Fruit fly (Drosophila melanogaster) whole organism, embryonic: ENCODE data around the gene Atg5.

Source experiments
- Asciz ChIP-seq: fragments of 200-800 bp; sonication (Bioruptor generic); optimal IDR thresholded peaks from 2 replicates; lab custom pipeline; 2017; ENCODE audit warnings: missing biosample characterization, mild to moderate bottlenecking, missing genetic modification characterization, missing genetic modification reagents
- Atf6 ChIP-seq: fragments of 200-800 bp; sonication (Bioruptor generic); IDR thresholded peaks from 2 replicates; pipeline ENCODE4 v1.3.6; 2022; ENCODE audit warnings: missing biosample characterization, missing genetic modification characterization
- CG10147 ChIP-seq: fragments of 200-800 bp; sonication (Bioruptor generic); optimal IDR thresholded peaks from 2 replicates; lab custom pipeline; 2019; ENCODE audit warnings: missing biosample characterization, mild to moderate bottlenecking, missing genetic modification characterization, moderate library complexity
- CG1024 ChIP-seq: fragments of 200-800 bp; sonication (Bioruptor generic); IDR thresholded peaks from 2 replicates; pipeline ENCODE4 v1.3.6; 2022; ENCODE audit warnings: missing biosample characterization, missing genetic modification characterization
- CG10321 ChIP-seq: fragments of 200-800 bp; sonication (Bioruptor generic); IDR thresholded peaks from 2 replicates; pipeline ENCODE4 v1.3.6; 2022; ENCODE audit warnings: missing biosample characterization, missing genetic modification characterization
- CG11398 ChIP-seq: fragments of 200-800 bp; sonication (Bioruptor generic); optimal IDR thresholded peaks from 2 replicates; lab custom pipeline; 2016; ENCODE audit warnings: missing biosample characterization, missing genetic modification characterization
- CG11560 ChIP-seq: fragments of 200-800 bp; sonication (Bioruptor generic); IDR thresholded peaks from 3 replicates; pipeline ENCODE4 v1.3.6; 2022; ENCODE audit warnings: missing biosample characterization, missing genetic modification characterization
- CG12744 ChIP-seq: fragments of 200-800 bp; sonication (Bioruptor generic); optimal IDR thresholded peaks from 2 replicates; lab custom pipeline; 2016; ENCODE audit warnings: missing biosample characterization, missing genetic modification characterization
- CG13296 ChIP-seq: fragments of 200-800 bp; sonication (Bioruptor generic); optimal IDR thresholded peaks from 3 replicates; lab custom pipeline; 2018; ENCODE audit warnings: missing biosample characterization, mild to moderate bottlenecking, missing genetic modification characterization
- CG15269 ChIP-seq: fragments of 200-800 bp; sonication (Bioruptor generic); optimal IDR thresholded peaks from 2 replicates; lab custom pipeline; 2018; ENCODE audit warnings: missing biosample characterization, mild to moderate bottlenecking, missing genetic modification characterization, moderate library complexity
- CG16779 ChIP-seq: fragments of 200-800 bp; sonication (Bioruptor generic); IDR thresholded peaks from 2 replicates; pipeline ENCODE4 v1.3.6; 2022; ENCODE audit warnings: missing biosample characterization, missing genetic modification characterization
- CG16813 ChIP-seq: fragments of 200-800 bp; sonication (Bioruptor generic); IDR thresholded peaks from 3 replicates; pipeline ENCODE4 v1.3.6; 2022; ENCODE audit warnings: missing biosample characterization, missing genetic modification characterization; ENCODE audit not compliant: partially characterized antibody
- CG31365 ChIP-seq: fragments of 200-800 bp; sonication (Bioruptor generic); optimal IDR thresholded peaks from 2 replicates; lab custom pipeline; 2018; ENCODE audit warnings: missing biosample characterization, mild to moderate bottlenecking, missing genetic modification characterization
- CG34224 ChIP-seq: fragments of 200-800 bp; sonication (Bioruptor generic); IDR thresholded peaks from 3 replicates; pipeline ENCODE4 v1.3.6; 2022; ENCODE audit warnings: missing biosample characterization, missing genetic modification characterization; ENCODE audit not compliant: partially characterized antibody
- CG34376 ChIP-seq: fragments of 200-800 bp; sonication (Bioruptor generic); optimal IDR thresholded peaks from 2 replicates; lab custom pipeline; 2018; ENCODE audit warnings: missing biosample characterization, mild to moderate bottlenecking, missing genetic modification characterization
- CG3847 ChIP-seq: fragments of 200-800 bp; sonication (Bioruptor generic); IDR thresholded peaks from 2 replicates; pipeline ENCODE4 v1.3.6; 2022; ENCODE audit warnings: missing biosample characterization, missing genetic modification characterization
- CG43689 ChIP-seq: fragments of 200-800 bp; sonication (Bioruptor generic); IDR thresholded peaks from 2 replicates; pipeline ENCODE4 v1.3.6; 2022; ENCODE audit warnings: missing biosample characterization, missing genetic modification characterization
- CG4730 ChIP-seq: fragments of 200-800 bp; sonication (Bioruptor generic); IDR thresholded peaks from 2 replicates; pipeline ENCODE4 v1.3.6; 2022; ENCODE audit warnings: missing biosample characterization, missing genetic modification characterization
- CG6854 ChIP-seq: fragments of 200-800 bp; sonication (Bioruptor generic); optimal IDR thresholded peaks from 3 replicates; lab custom pipeline; 2017; ENCODE audit warnings: missing biosample characterization, mild to moderate bottlenecking, missing genetic modification characterization
- CG7987 ChIP-seq: fragments of 200-800 bp; sonication (Bioruptor generic); optimal IDR thresholded peaks from 2 replicates; lab custom pipeline; 2018; ENCODE audit warnings: missing biosample characterization, mild to moderate bottlenecking, missing genetic modification characterization, moderate library complexity
- CG8281 ChIP-seq: fragments of 200-800 bp; sonication (Bioruptor generic); optimal IDR thresholded peaks from 2 replicates; lab custom pipeline; 2018; ENCODE audit warnings: missing biosample characterization, mild to moderate bottlenecking, missing genetic modification characterization, moderate library complexity
- CG8388 ChIP-seq: fragments of 200-800 bp; sonication (Bioruptor generic); optimal IDR thresholded peaks from 2 replicates; lab custom pipeline; 2019; ENCODE audit warnings: missing biosample characterization, mild to moderate bottlenecking, missing genetic modification characterization, moderate library complexity
- CHES-1-like ChIP-seq: fragments of 200-800 bp; sonication (Bioruptor generic); optimal IDR thresholded peaks from 2 replicates; lab custom pipeline; 2016; ENCODE audit warnings: missing biosample characterization, missing genetic modification characterization
- Camta ChIP-seq: fragments of 200-800 bp; sonication (Bioruptor generic); optimal IDR thresholded peaks from 2 replicates; lab custom pipeline; 2016; ENCODE audit warnings: missing biosample characterization, missing genetic modification characterization
- CrebB ChIP-seq: fragments of 200-800 bp; sonication (Bioruptor generic); optimal IDR thresholded peaks from 3 replicates; lab custom pipeline; 2018; ENCODE audit warnings: missing biosample characterization, mild to moderate bottlenecking, missing genetic modification characterization
- Fer1 ChIP-seq: fragments of 200-800 bp; sonication (Bioruptor generic); optimal IDR thresholded peaks from 2 replicates; lab custom pipeline; 2017; ENCODE audit warnings: missing biosample characterization, mild to moderate bottlenecking, missing genetic modification characterization
- H15 ChIP-seq: fragments of 200-800 bp; sonication (Bioruptor generic); IDR thresholded peaks from 3 replicates; pipeline ENCODE4 v1.3.6; 2022; ENCODE audit warnings: missing biosample characterization, missing genetic modification characterization
- HLH54F ChIP-seq: fragments of 200-800 bp; sonication (Bioruptor generic); optimal IDR thresholded peaks from 3 replicates; lab custom pipeline; 2016; ENCODE audit warnings: missing biosample characterization, missing genetic modification characterization
- Kr ChIP-seq: fragments of 200-800 bp; sonication (Bioruptor generic); optimal IDR thresholded peaks from 2 replicates; lab custom pipeline; 2017; ENCODE audit warnings: missing biosample characterization, mild to moderate bottlenecking, missing genetic modification characterization
- Myb ChIP-seq: fragments of 200-800 bp; sonication (Bioruptor generic); optimal IDR thresholded peaks from 2 replicates; lab custom pipeline; 2016; ENCODE audit warnings: missing biosample characterization, missing genetic modification characterization
- NC2β ChIP-seq: fragments of 200-800 bp; sonication (Bioruptor generic); optimal IDR thresholded peaks from 2 replicates; lab custom pipeline; 2016; ENCODE audit warnings: missing biosample characterization, missing genetic modification characterization
- Opbp ChIP-seq: fragments of 200-800 bp; sonication (Bioruptor generic); IDR thresholded peaks from 3 replicates; pipeline ENCODE4 v1.3.6; 2022; ENCODE audit warnings: missing biosample characterization, missing genetic modification characterization; ENCODE audit not compliant: partially characterized antibody
- Poxn ChIP-seq: fragments of 200-800 bp; sonication (Bioruptor generic); IDR thresholded peaks from 2 replicates; pipeline ENCODE4 v1.3.6; 2022; ENCODE audit warnings: missing biosample characterization, missing genetic modification characterization
- ara ChIP-seq: fragments of 200-800 bp; sonication (Bioruptor generic); IDR thresholded peaks from 2 replicates; pipeline ENCODE4 v1.3.6; 2022; ENCODE audit warnings: missing biosample characterization, missing genetic modification characterization
- ash1 ChIP-seq: fragments of 200-800 bp; sonication (Bioruptor generic); optimal IDR thresholded peaks from 2 replicates; lab custom pipeline; 2018; ENCODE audit warnings: missing biosample characterization, mild to moderate bottlenecking, missing genetic modification characterization
- ato ChIP-seq: fragments of 200-800 bp; sonication (Bioruptor generic); IDR thresholded peaks from 2 replicates; pipeline ENCODE4 v1.3.6; 2022; ENCODE audit warnings: missing biosample characterization, missing genetic modification characterization; ENCODE audit not compliant: partially characterized antibody
- bcd ChIP-seq: fragments of 200-800 bp; sonication (Bioruptor generic); optimal IDR thresholded peaks from 2 replicates; lab custom pipeline; 2017; ENCODE audit warnings: missing biosample characterization, mild to moderate bottlenecking, missing genetic modification characterization
- ci ChIP-seq: fragments of 200-800 bp; sonication (Bioruptor generic); IDR thresholded peaks from 3 replicates; pipeline ENCODE4 v1.3.6; 2022; ENCODE audit warnings: missing biosample characterization, missing genetic modification characterization
- da ChIP-seq: fragments of 200-800 bp; sonication (Bioruptor generic); optimal IDR thresholded peaks from 2 replicates; lab custom pipeline; 2016; ENCODE audit warnings: missing biosample characterization, missing genetic modification characterization
- dati ChIP-seq: fragments of 200-800 bp; sonication (Bioruptor generic); IDR thresholded peaks from 2 replicates; pipeline ENCODE4 v1.3.6; 2022; ENCODE audit warnings: missing biosample characterization, missing genetic modification characterization
- dmrt99B ChIP-seq: fragments of 200-800 bp; sonication (Bioruptor generic); optimal IDR thresholded peaks from 2 replicates; lab custom pipeline; 2018; ENCODE audit warnings: missing biosample characterization, mild to moderate bottlenecking, missing genetic modification characterization, moderate library complexity
- fd96Cb ChIP-seq: fragments of 200-800 bp; sonication (Bioruptor generic); optimal IDR thresholded peaks from 2 replicates; lab custom pipeline; 2018; ENCODE audit warnings: missing biosample characterization, mild to moderate bottlenecking, missing genetic modification characterization, moderate library complexity
- jigr1 ChIP-seq: fragments of 200-800 bp; sonication (Bioruptor generic); IDR thresholded peaks from 3 replicates; pipeline ENCODE4 v1.3.6; 2022; ENCODE audit warnings: missing biosample characterization, missing genetic modification characterization
- jing ChIP-seq: fragments of 200-800 bp; sonication (Bioruptor generic); optimal IDR thresholded peaks from 2 replicates; lab custom pipeline; 2018; ENCODE audit warnings: missing biosample characterization, mild to moderate bottlenecking, missing genetic modification characterization
- pros ChIP-seq: fragments of 200-800 bp; sonication (Bioruptor generic); optimal IDR thresholded peaks from 3 replicates; lab custom pipeline; 2019; ENCODE audit warnings: missing biosample characterization, mild to moderate bottlenecking, missing genetic modification characterization, moderate library complexity
- pum ChIP-seq: fragments of 200-800 bp; sonication (Bioruptor generic); optimal IDR thresholded peaks from 2 replicates; lab custom pipeline; 2016; ENCODE audit warnings: missing biosample characterization, missing genetic modification characterization
- sd ChIP-seq: fragments of 200-800 bp; sonication (Bioruptor generic); optimal IDR thresholded peaks from 3 replicates; lab custom pipeline; 2018; ENCODE audit warnings: missing biosample characterization, mild to moderate bottlenecking, missing genetic modification characterization, moderate library complexity
- sens-2 ChIP-seq: fragments of 200-800 bp; sonication (Bioruptor generic); IDR thresholded peaks from 2 replicates; pipeline ENCODE4 v1.3.6; 2022; ENCODE audit warnings: missing biosample characterization, missing genetic modification characterization
- sna ChIP-seq: fragments of 200-800 bp; sonication (Bioruptor generic); IDR thresholded peaks from 2 replicates; pipeline ENCODE4 v1.3.6; 2022; ENCODE audit warnings: missing biosample characterization, missing genetic modification characterization; ENCODE audit not compliant: partially characterized antibody
- wek ChIP-seq: fragments of 200-800 bp; sonication (Bioruptor generic); optimal IDR thresholded peaks from 3 replicates; lab custom pipeline; 2018; ENCODE audit warnings: missing biosample characterization, mild to moderate bottlenecking, missing genetic modification characterization, moderate library complexity
- zen ChIP-seq: fragments of 200-800 bp; sonication (Bioruptor generic); optimal IDR thresholded peaks from 3 replicates; lab custom pipeline; 2018; ENCODE audit warnings: missing biosample characterization, mild to moderate bottlenecking, missing genetic modification characterization, moderate library complexity

Gene Atg5

dm6 chrX:7334801-7335176 lies 11.2 kb upstream of the Atg5 start (continued):
- TF ChIP-seq fd96Cb (peak; percentile 66), Fer1 (GFP tag; lab: Kevin White, UChicago) (peak; percentile 81), CG34376 (peak; percentile 55), sna (GFP tag; lab: Robert Waterston, UW) (no peak), CG10321 (no peak), da (GFP tag; lab: Kevin White, UChicago) (no peak), zen (tag; lab: Kevin White, UChicago) (peak; percentile 61), CG15269 (tag; lab: Kevin White, UChicago) (peak; percentile 85), CG8281 (tag; lab: Kevin White, UChicago) (peak; percentile 32), CHES-1-like (GFP tag; lab: Kevin White, UChicago) (no peak), Poxn (GFP tag; lab: Robert Waterston, UW) (0 out of 2 replicates have a peak, but pooled peaks have one; percentile 36), CG7987 (peak; percentile 11), bcd (GFP tag; lab: Kevin White, UChicago) (peak; percentile 75), CG31365 (tag; lab: Kevin White, UChicago) (no peak), CG3847 (peak; percentile 61; the same call in 1 of the 2 replicates), sd (tag; lab: Kevin White, UChicago) (peak; percentile 50), Kr (GFP tag; lab: Kevin White, UChicago) (no peak), CG13296 (GFP tag; lab: Kevin White, UChicago) (peak; percentile 73), pum (GFP tag; lab: Kevin White, UChicago) (no peak), dati (GFP tag; lab: Robert Waterston, UW) (no peak), Camta (no peak), ci (GFP tag; lab: Robert Waterston, UW) (no peak), Opbp (no peak), CG43689 (GFP tag; lab: Robert Waterston, UW) (no peak), CG4730 (GFP tag; lab: Robert Waterston, UW) (peak; percentile 43; the same call in 1 of the 2 replicates), jigr1 (GFP tag; lab: Robert Waterston, UW) (peak; percentile 41; the same call in 1 of the 3 replicates), HLH54F (GFP tag; lab: Kevin White, UChicago) (no peak), NC2β (GFP tag; lab: Kevin White, UChicago) (no peak), CG11560 (tag; lab: Robert Waterston, UW) (peak; percentile 44; the same call in 1 of the 3 replicates), ash1 (GFP tag; lab: Kevin White, UChicago) (no peak), CG11398 (GFP tag; lab: Kevin White, UChicago) (no peak), CG1024 (GFP tag; lab: Robert Waterston, UW) (peak; percentile 57), CG16779 (GFP tag; lab: Robert Waterston, UW) (no peak), sens-2 (GFP tag; lab: Robert Waterston, UW) (no peak), wek (GFP tag; lab: Kevin White, UChicago) (no peak), ara (peak; percentile 31; the same call in 1 of the 2 replicates), Myb (no peak), CG16813 (GFP tag; lab: Robert Waterston, UW) (no peak), Asciz (GFP tag; lab: Kevin White, UChicago) (peak; percentile 73), CG10147 (GFP tag; lab: Kevin White, UChicago) (peak; percentile 76), ato (no peak), CG6854 (GFP tag; lab: Kevin White, UChicago) (peak; percentile 67), Atf6 (GFP tag; lab: Robert Waterston, UW) (peak; percentile 84), CG8388 (GFP tag; lab: Kevin White, UChicago) (peak; percentile 82), H15 (GFP tag; lab: Robert Waterston, UW) (no peak), CG34224 (GFP tag; lab: Robert Waterston, UW) (no peak), pros (GFP tag; lab: Kevin White, UChicago) (no peak), dmrt99B (peak; percentile 85), CG12744 (GFP tag; lab: Kevin White, UChicago) (no peak), jing (GFP tag; lab: Kevin White, UChicago) (peak; percentile 14), CrebB (tag; lab: Kevin White, UChicago) (no peak)
